Worm (Caenorhabditis elegans): ENCODE data around the gene zmp-6.

DNA sequence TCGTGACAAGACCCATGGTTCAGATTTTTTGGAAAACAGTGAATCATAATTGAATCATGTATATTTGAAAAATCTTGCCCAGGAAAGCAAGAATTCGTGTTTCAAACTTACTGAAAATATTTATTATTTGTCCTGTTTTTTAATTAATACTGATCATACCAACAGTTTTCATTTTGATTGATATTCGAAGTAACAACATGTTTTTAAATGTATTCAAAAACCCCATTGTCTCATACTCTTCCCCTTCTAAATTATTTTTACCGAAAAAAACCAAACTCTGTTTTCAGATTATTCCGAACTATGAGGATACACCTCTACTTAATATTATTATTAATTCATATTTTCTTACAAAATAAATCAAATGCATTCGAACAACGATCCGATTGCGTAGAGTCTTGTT is 31.4 kb downstream of the zmp-6 start, which contains the start of gene R151.1:
- no peak for TF ChIP-seq ces-1 (GFP tag; optimal IDR thresholded peaks at IDR 0.05)
- TF ChIP-seq snpc-4 (tag; optimal IDR thresholded peaks at IDR 0.05): no peak
- no peak for TF ChIP-seq ztf-11 (tag; optimal IDR thresholded peaks at IDR 0.05)
- no peak for TF ChIP-seq nhr-76 (tag; optimal IDR thresholded peaks at IDR 0.05)
- no peak for TF ChIP-seq sptf-1 (tag; optimal IDR thresholded peaks at IDR 0.05)
- no peak for TF ChIP-seq elt-1 (tag; optimal IDR thresholded peaks at IDR 0.05; ENCODE audit: borderline replicate concordance, insufficient read depth)
- TF ChIP-seq unc-39 (tag; optimal IDR thresholded peaks at IDR 0.05): no peak
- no peak for TF ChIP-seq sem-2 (GFP tag; optimal IDR thresholded peaks at IDR 0.05)
- no peak for TF ChIP-seq lin-13 (tag; optimal IDR thresholded peaks at IDR 0.05)
- TF ChIP-seq bed-3 (GFP tag; optimal IDR thresholded peaks at IDR 0.05): no peak
- no peak for TF ChIP-seq lin-32 (GFP tag; optimal IDR thresholded peaks at IDR 0.05)
- no peak for TF ChIP-seq lsy-2 (tag; optimal IDR thresholded peaks at IDR 0.05)
